Fruit fly (Drosophila melanogaster): ENCODE measurements around the gene gudu.

The gudu gene

DNA sequence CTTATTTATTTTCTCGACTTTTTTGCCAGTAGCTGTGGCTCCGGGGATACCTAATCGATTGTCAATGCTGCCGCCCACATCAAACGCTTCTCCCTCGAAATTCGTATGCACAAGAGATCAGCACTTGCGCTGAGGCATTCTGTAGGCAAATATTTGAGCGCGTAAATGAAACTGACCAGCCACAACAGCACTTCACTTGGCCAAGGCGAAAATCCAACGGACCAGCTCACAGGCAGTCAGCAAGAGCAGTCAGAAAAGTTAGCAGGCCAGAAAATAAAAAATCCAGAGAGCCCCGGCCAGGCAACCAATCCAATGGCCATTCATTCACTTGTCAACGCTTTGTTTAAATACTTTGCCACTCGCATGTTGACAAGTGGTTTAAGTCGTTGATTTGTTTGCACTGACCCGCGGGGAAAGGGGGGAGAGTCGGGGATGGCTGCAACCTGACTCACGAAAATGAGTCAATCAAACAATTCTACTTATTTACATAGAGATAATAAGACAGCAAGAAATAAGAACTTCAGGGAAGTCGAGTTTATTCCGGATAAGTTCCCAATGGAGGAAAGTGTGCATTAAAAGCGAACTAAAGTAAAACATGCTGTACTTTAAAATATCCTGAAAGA, 48.8 kb upstream of the gudu start (continued):
- no peak for TF ChIP-seq CG6254 (GFP tag; optimal IDR thresholded peaks at IDR 0.05)
- TF ChIP-seq knrl (GFP tag; IDR thresholded peaks at IDR 0.05; ENCODE audit: partially characterized antibody): no peak
- no peak for TF ChIP-seq lov (optimal IDR thresholded peaks at IDR 0.05)
- TF ChIP-seq lov (GFP tag; IDR thresholded peaks at IDR 0.05): 0 out of 3 replicates have a peak, but pooled peaks have one; percentile 24
- TF ChIP-seq dmrt11E (tag; optimal IDR thresholded peaks at IDR 0.05): peak; percentile 67
- no peak for TF ChIP-seq Nf-YC (tag; optimal IDR thresholded peaks at IDR 0.05)
- no peak for TF ChIP-seq ewg (GFP tag; optimal IDR thresholded peaks at IDR 0.05)
- no peak for TF ChIP-seq CG31224 (GFP tag; IDR thresholded peaks at IDR 0.05)
- TF ChIP-seq Neu2 (GFP tag; optimal IDR thresholded peaks at IDR 0.05; ENCODE audit: borderline replicate concordance): no peak
- TF ChIP-seq Kr (GFP tag; optimal IDR thresholded peaks at IDR 0.05): peak; percentile 34
- no peak for TF ChIP-seq GATAe (GFP tag; conservative IDR thresholded peaks at IDR 0.05)
- no peak for TF ChIP-seq CG10462 (GFP tag; optimal IDR thresholded peaks at IDR 0.05)
- no peak for TF ChIP-seq CG34376 (GFP tag; optimal IDR thresholded peaks at IDR 0.05)
- TF ChIP-seq CG7271 (tag; optimal IDR thresholded peaks at IDR 0.05): no peak
- TF ChIP-seq gce (GFP tag; IDR thresholded peaks at IDR 0.05): 0 out of 3 replicates have a peak, but pooled peaks have one; percentile 26
- peak; percentile 63; the same call in 2 of the 3 replicates for TF ChIP-seq CG2199 (GFP tag; IDR thresholded peaks at IDR 0.05)
- no peak for TF ChIP-seq chinmo (GFP tag; IDR thresholded peaks at IDR 0.05; ENCODE audit: partially characterized antibody)
- TF ChIP-seq sug (tag; optimal IDR thresholded peaks at IDR 0.05): no peak
- no peak for TF ChIP-seq phol (tag; optimal IDR thresholded peaks at IDR 0.05)
- TF ChIP-seq Dbx (GFP tag; IDR thresholded peaks at IDR 0.05): no peak
- TF ChIP-seq corto (GFP tag; optimal IDR thresholded peaks at IDR 0.05): no peak
- peak; percentile 61; the same call in 1 of the 2 replicates for TF ChIP-seq CG1024 (GFP tag; IDR thresholded peaks at IDR 0.05)
- peak; percentile 10 for TF ChIP-seq CG13296 (GFP tag; optimal IDR thresholded peaks at IDR 0.05)
- TF ChIP-seq Sry-β (GFP tag; optimal IDR thresholded peaks at IDR 0.05): peak; percentile 17
- TF ChIP-seq stc (GFP tag; IDR thresholded peaks at IDR 0.05): no peak
- TF ChIP-seq mam (GFP tag; optimal IDR thresholded peaks at IDR 0.05): no peak
- no peak for TF ChIP-seq psq (GFP tag; optimal IDR thresholded peaks at IDR 0.05)
- no peak for TF ChIP-seq Deaf1 (tag; optimal IDR thresholded peaks at IDR 0.05)
- no peak for TF ChIP-seq D (optimal IDR thresholded peaks at IDR 0.05)
- peak; percentile 15 for TF ChIP-seq D (GFP tag; optimal IDR thresholded peaks at IDR 0.05)
- no peak for TF ChIP-seq HLH54F (GFP tag; optimal IDR thresholded peaks at IDR 0.05)
- TF ChIP-seq Tbp (GFP tag; optimal IDR thresholded peaks at IDR 0.05): no peak
- no peak for TF ChIP-seq CG9932 (GFP tag; IDR thresholded peaks at IDR 0.05)
- TF ChIP-seq CG17829 (tag; optimal IDR thresholded peaks at IDR 0.05): no peak
- no peak for TF ChIP-seq CG31441 (GFP tag; IDR thresholded peaks at IDR 0.05)
- peak; percentile 40 for TF ChIP-seq CG1233 (GFP tag; optimal IDR thresholded peaks at IDR 0.05)
- TF ChIP-seq CG43689 (GFP tag; IDR thresholded peaks at IDR 0.05): no peak
- TF ChIP-seq HHEX (GFP tag; optimal IDR thresholded peaks at IDR 0.05): no peak
- no peak for TF ChIP-seq CG16779 (GFP tag; IDR thresholded peaks at IDR 0.05)
- TF ChIP-seq repo (GFP tag; optimal IDR thresholded peaks at IDR 0.05): no peak
- peak; percentile 22 for TF ChIP-seq org-1 (GFP tag; optimal IDR thresholded peaks at IDR 0.05)
- no peak for TF ChIP-seq C15 (GFP tag; IDR thresholded peaks at IDR 0.05)
- TF ChIP-seq salm (tag; optimal IDR thresholded peaks at IDR 0.05): peak; percentile 2
- TF ChIP-seq eve (GFP tag; optimal IDR thresholded peaks at IDR 0.05): no peak
- TF ChIP-seq CG7987 (GFP tag; optimal IDR thresholded peaks at IDR 0.05): peak; percentile 33
- no peak for TF ChIP-seq danr (GFP tag; IDR thresholded peaks at IDR 0.05)
- no peak for TF ChIP-seq jumu (GFP tag; optimal IDR thresholded peaks at IDR 0.05)
- TF ChIP-seq prd (optimal IDR thresholded peaks at IDR 0.05): no peak
- TF ChIP-seq prd (GFP tag; IDR thresholded peaks at IDR 0.05): peak; percentile 38; the same call in 1 of the 3 replicates
- TF ChIP-seq CG15073 (GFP tag; optimal IDR thresholded peaks at IDR 0.05): no peak
- TF ChIP-seq CG10654 (GFP tag; optimal IDR thresholded peaks at IDR 0.05): no peak
- no peak for TF ChIP-seq dan (GFP tag; IDR thresholded peaks at IDR 0.05)

Data from whole organism, embryonic.